Worm (Caenorhabditis elegans): Measurements from ENCODE around the gene H06H21.11.

DNA sequence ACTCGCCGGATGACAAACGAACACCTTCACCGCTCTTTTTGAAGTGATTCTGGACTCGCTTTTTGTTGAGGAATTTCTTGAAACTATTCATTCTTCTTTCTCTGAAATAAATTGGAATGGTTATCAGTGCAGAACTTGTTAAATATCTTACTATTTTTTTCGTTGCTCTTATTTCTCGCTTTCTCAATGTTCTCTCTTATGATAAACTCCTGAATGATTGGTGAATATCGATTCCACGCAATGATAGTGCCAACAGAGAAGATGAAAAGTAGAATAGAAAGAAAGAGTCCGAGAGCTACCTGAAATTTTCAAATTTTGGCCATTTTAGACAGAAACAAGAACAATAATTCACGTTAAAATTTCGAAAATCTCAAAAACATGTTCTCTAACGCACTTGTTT, 2.3 kb upstream of the H06H21.11 start, which contains the start of gene ubxn-6:
- no peak for TF ChIP-seq zag-1 (tag; optimal IDR thresholded peaks at IDR 0.05)
- no peak for TF ChIP-seq elt-3 (tag; optimal IDR thresholded peaks at IDR 0.05)
- TF ChIP-seq nhr-77 (tag; optimal IDR thresholded peaks at IDR 0.05), result no peak
- TF ChIP-seq R02D3.7 (tag; optimal IDR thresholded peaks at IDR 0.05), result no peak
- no peak for TF ChIP-seq crh-2 (tag; optimal IDR thresholded peaks at IDR 0.05)
- TF ChIP-seq mab-5 (tag; optimal IDR thresholded peaks at IDR 0.05), result no peak
- no peak for TF ChIP-seq fos-1 (tag; optimal IDR thresholded peaks at IDR 0.05)

All from whole organism, L2 larva.